Fruit fly (Drosophila melanogaster): ENCODE results near the gene Tob.

Tob gene

dm6 chrX:16124236-16124635 is 32.9 kb upstream of the Tob start:
- no peak for TF ChIP-seq CG32006 (GFP tag; optimal IDR thresholded peaks at IDR 0.05)
- no peak for TF ChIP-seq CG8119 (GFP tag; IDR thresholded peaks at IDR 0.05)
- no peak for TF ChIP-seq acj6 (GFP tag; optimal IDR thresholded peaks at IDR 0.05)
- TF ChIP-seq ss (GFP tag; optimal IDR thresholded peaks at IDR 0.05): no peak
- no peak for TF ChIP-seq Hr4 (GFP tag; optimal IDR thresholded peaks at IDR 0.05)
- TF ChIP-seq Ets21C (GFP tag; optimal IDR thresholded peaks at IDR 0.05): no peak
- TF ChIP-seq Blimp-1 (GFP tag; optimal IDR thresholded peaks at IDR 0.05): no peak
- TF ChIP-seq CG7368 (GFP tag; optimal IDR thresholded peaks at IDR 0.05): no peak
- TF ChIP-seq dsx (GFP tag; optimal IDR thresholded peaks at IDR 0.05; ENCODE audit: poor library complexity, severe bottlenecking): no peak
- no peak for TF ChIP-seq CG9139 (GFP tag; optimal IDR thresholded peaks at IDR 0.05)
- no peak for TF ChIP-seq Eip93F (GFP tag; optimal IDR thresholded peaks at IDR 0.05)
- TF ChIP-seq fd85E (GFP tag; optimal IDR thresholded peaks at IDR 0.05): no peak
- TF ChIP-seq CG6854 (GFP tag; optimal IDR thresholded peaks at IDR 0.05): no peak
- TF ChIP-seq CG6163 (GFP tag; IDR thresholded peaks at IDR 0.05): no peak

DNA sequence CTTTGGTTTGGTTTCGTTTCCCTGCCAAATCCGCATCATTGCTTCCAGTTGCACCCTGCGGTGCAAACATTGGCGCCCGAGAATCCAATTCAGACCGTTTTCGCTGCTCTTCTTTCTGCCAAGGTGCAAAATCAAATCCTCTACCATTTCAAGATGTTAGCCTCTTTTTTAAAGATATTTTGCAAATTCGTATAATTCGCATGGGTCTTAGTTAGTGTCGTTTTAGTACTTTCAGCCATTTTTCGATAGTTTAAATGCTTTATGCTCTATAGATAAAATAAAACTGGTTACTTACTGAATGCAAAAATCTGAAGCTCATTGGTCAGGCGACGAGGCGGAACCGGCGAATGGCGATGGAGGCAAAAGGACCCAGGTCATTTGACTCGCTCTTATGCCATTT is 20.4 kb upstream of the Tob start:
- TF ChIP-seq CG31627 (GFP tag; optimal IDR thresholded peaks at IDR 0.05) (peak; percentile 7), net (GFP tag; optimal IDR thresholded peaks at IDR 0.05) (no peak), ss (GFP tag; optimal IDR thresholded peaks at IDR 0.05) (no peak), CG3919 (GFP tag; optimal IDR thresholded peaks at IDR 0.05) (no peak), CG3032 (tag; optimal IDR thresholded peaks at IDR 0.05) (no peak), vri (GFP tag; optimal IDR thresholded peaks at IDR 0.05) (no peak), CG34406 (GFP tag; optimal IDR thresholded peaks at IDR 0.05) (no peak), CG10631 (GFP tag; optimal IDR thresholded peaks at IDR 0.05) (no peak), CG16779 (tag; optimal IDR thresholded peaks at IDR 0.05) (no peak), Blimp-1 (GFP tag; optimal IDR thresholded peaks at IDR 0.05) (no peak), Ets21C (GFP tag; optimal IDR thresholded peaks at IDR 0.05) (no peak), CG8632 (GFP tag; optimal IDR thresholded peaks at IDR 0.05) (no peak), salr (GFP tag; optimal IDR thresholded peaks at IDR 0.05) (no peak), CG1621 (tag; optimal IDR thresholded peaks at IDR 0.05) (no peak), CG8119 (GFP tag; IDR thresholded peaks at IDR 0.05) (no peak), Ets96B (tag; optimal IDR thresholded peaks at IDR 0.05) (no peak), CG6276 (GFP tag; optimal IDR thresholded peaks at IDR 0.05) (no peak), CG9139 (GFP tag; optimal IDR thresholded peaks at IDR 0.05) (no peak), Gug (GFP tag; IDR thresholded peaks at IDR 0.05) (no peak), cyc (GFP tag; optimal IDR thresholded peaks at IDR 0.05) (peak; percentile 15), acj6 (GFP tag; optimal IDR thresholded peaks at IDR 0.05) (no peak), svp (GFP tag) (peak; percentile 73), achi (GFP tag; optimal IDR thresholded peaks at IDR 0.05) (no peak), dac (GFP tag; optimal IDR thresholded peaks at IDR 0.05) (no peak), fkh (GFP tag; optimal IDR thresholded peaks at IDR 0.05) (no peak), Eip75B (GFP tag; optimal IDR thresholded peaks at IDR 0.05) (no peak), Lpt (GFP tag; optimal IDR thresholded peaks at IDR 0.05) (no peak), eg (GFP tag; IDR thresholded peaks at IDR 0.05) (no peak), CG11902 (GFP tag; optimal IDR thresholded peaks at IDR 0.05) (no peak), CG6854 (GFP tag; optimal IDR thresholded peaks at IDR 0.05) (no peak), lz (GFP tag; optimal IDR thresholded peaks at IDR 0.05) (peak; percentile 19), Sox14 (GFP tag; optimal IDR thresholded peaks at IDR 0.05) (no peak), CG4318 (GFP tag; optimal IDR thresholded peaks at IDR 0.05) (no peak), fd59A (GFP tag; optimal IDR thresholded peaks at IDR 0.05) (no peak), topi (GFP tag; optimal IDR thresholded peaks at IDR 0.05) (peak; percentile 26), pdm3 (GFP tag; optimal IDR thresholded peaks at IDR 0.05) (no peak), CG11294 (GFP tag; IDR thresholded peaks at IDR 0.05) (no peak), CG6808 (GFP tag; optimal IDR thresholded peaks at IDR 0.05) (no peak), CG32006 (GFP tag; optimal IDR thresholded peaks at IDR 0.05) (no peak), CG10669 (GFP tag; optimal IDR thresholded peaks at IDR 0.05) (no peak), Hr4 (GFP tag; optimal IDR thresholded peaks at IDR 0.05) (no peak), Smox (GFP tag; optimal IDR thresholded peaks at IDR 0.05) (peak; percentile 26), Sox15 (GFP tag; optimal IDR thresholded peaks at IDR 0.05) (no peak), CG11762 (GFP tag; optimal IDR thresholded peaks at IDR 0.05; ENCODE audit: insufficient read depth) (no peak), CG6163 (GFP tag; IDR thresholded peaks at IDR 0.05) (no peak), Sox102F (GFP tag; optimal IDR thresholded peaks at IDR 0.05) (peak; percentile 24)

All from whole organism, prepupa.